Worm (Caenorhabditis elegans) whole organism, young adult: ENCODE results near the gene twk-20.

Experiments used
- B0261.1 ChIP-seq: sonication (generic microtip); optimal IDR thresholded peaks from 2 replicates; lab custom pipeline; 2016; ENCODE audit warnings: mild to moderate bottlenecking, missing genetic modification characterization, moderate library complexity, missing compliant biosample characterization
- F23B12.7 ChIP-seq: sonication (generic microtip); optimal IDR thresholded peaks from 2 replicates; lab custom pipeline; 2017; ENCODE audit warnings: missing genetic modification characterization, mild to moderate bottlenecking, missing compliant biosample characterization, antibody characterized with exemption, moderate library complexity; ENCODE audit not compliant: insufficient read depth
- F55B11.4 ChIP-seq: sonication (generic microtip); optimal IDR thresholded peaks from 2 replicates; lab custom pipeline; 2016; ENCODE audit warnings: missing compliant biosample characterization, missing genetic modification characterization, borderline replicate concordance; ENCODE audit not compliant: insufficient read depth
- F57A8.1 ChIP-seq: fragments of 200-800 bp; sonication (Bioruptor generic); optimal IDR thresholded peaks from 2 replicates; lab custom pipeline; 2018; ENCODE audit warnings: mild to moderate bottlenecking, missing genetic modification characterization, moderate library complexity, missing compliant biosample characterization
- Y53G8AR.9 ChIP-seq: fragments of 200-800 bp; sonication (Bioruptor generic); conservative IDR thresholded peaks from 2 replicates; pipeline ENCODE4 v1.3.6; 2022; ENCODE audit warnings: missing genetic modification reagents, missing genetic modification characterization, missing compliant biosample characterization
- Y56A3A.18 ChIP-seq: fragments of 200-800 bp; sonication (Bioruptor generic); IDR thresholded peaks from 2 replicates; pipeline ENCODE4 v1.3.6; 2022; ENCODE audit warnings: missing genetic modification reagents, missing genetic modification characterization, missing compliant biosample characterization
- Y67H2A.10 ChIP-seq: fragments of 200-800 bp; sonication (Bioruptor generic); conservative IDR thresholded peaks from 2 replicates; pipeline ENCODE4 v1.3.6; 2022; ENCODE audit warnings: missing genetic modification reagents, missing genetic modification characterization, missing compliant biosample characterization
- aptf-2 ChIP-seq: fragments of 200-800 bp; sonication (Bioruptor generic); conservative IDR thresholded peaks from 2 replicates; pipeline ENCODE4 v1.3.6; 2022; ENCODE audit warnings: missing genetic modification reagents, missing genetic modification characterization, missing compliant biosample characterization
- aptf-3 ChIP-seq: fragments of 200-800 bp; sonication (Bioruptor generic); IDR thresholded peaks from 2 replicates; pipeline ENCODE4 v1.3.6; 2022; ENCODE audit warnings: missing genetic modification characterization, missing compliant biosample characterization
- atf-7 ChIP-seq: sonication (generic microtip); optimal IDR thresholded peaks from 2 replicates; lab custom pipeline; 2017; ENCODE audit warnings: mild to moderate bottlenecking, missing genetic modification characterization, missing compliant biosample characterization
- bed-1 ChIP-seq: fragments of 200-800 bp; sonication (Bioruptor generic); IDR thresholded peaks from 2 replicates; pipeline ENCODE4 v1.3.6; 2022; ENCODE audit warnings: missing genetic modification reagents, missing genetic modification characterization, missing compliant biosample characterization
- chd-7 ChIP-seq: sonication (generic microtip); optimal IDR thresholded peaks from 2 replicates; lab custom pipeline; 2016; ENCODE audit warnings: mild to moderate bottlenecking, missing genetic modification characterization, moderate library complexity, missing compliant biosample characterization
- dpl-1 ChIP-seq: fragments of 150-350 bp; optimal IDR thresholded peaks from 2 replicates; lab custom pipeline; 2014; ENCODE audit warnings: missing biosample characterization, missing genetic modification reagents, missing genetic modification characterization
- egl-44 ChIP-seq: fragments of 200-800 bp; sonication (Bioruptor generic); IDR thresholded peaks from 2 replicates; pipeline ENCODE4 v1.3.6; 2022; ENCODE audit warnings: missing genetic modification reagents, missing genetic modification characterization, missing compliant biosample characterization
- gei-17 ChIP-seq: fragments of 200-800 bp; sonication (Bioruptor generic); optimal IDR thresholded peaks from 2 replicates; lab custom pipeline; 2018; ENCODE audit warnings: mild to moderate bottlenecking, missing genetic modification characterization, missing compliant biosample characterization
- hlh-12 ChIP-seq: sonication (generic microtip); optimal IDR thresholded peaks from 2 replicates; lab custom pipeline; 2016; ENCODE audit warnings: missing genetic modification characterization, missing compliant biosample characterization
- hlh-26 ChIP-seq: fragments of 200-800 bp; sonication (Bioruptor generic); conservative IDR thresholded peaks from 2 replicates; pipeline ENCODE4 v1.3.6; 2022; ENCODE audit warnings: missing genetic modification reagents, missing genetic modification characterization, missing compliant biosample characterization
- hmg-1.2 ChIP-seq: fragments of 200-800 bp; sonication (Bioruptor generic); IDR thresholded peaks from 2 replicates; pipeline ENCODE4 v1.3.6; 2022; ENCODE audit warnings: missing genetic modification reagents, missing genetic modification characterization, missing compliant biosample characterization
- hrde-1 ChIP-seq: sonication (generic microtip); optimal IDR thresholded peaks from 2 replicates; lab custom pipeline; 2016; ENCODE audit warnings: missing genetic modification characterization, mild to moderate bottlenecking, missing compliant biosample characterization, moderate library complexity, missing genotype, missing genetic modification reagents, borderline replicate concordance
- hsf-1 ChIP-seq: fragments of 200-800 bp; sonication (Bioruptor generic); IDR thresholded peaks from 2 replicates; pipeline ENCODE4 v1.3.6; 2022; ENCODE audit warnings: missing genetic modification reagents, missing genetic modification characterization, missing compliant biosample characterization
- madf-8 ChIP-seq: fragments of 200-800 bp; sonication (Bioruptor generic); conservative IDR thresholded peaks from 2 replicates; pipeline ENCODE4 v1.3.6; 2022; ENCODE audit warnings: missing genetic modification reagents, missing genetic modification characterization, missing compliant biosample characterization
- mcd-1 ChIP-seq: fragments of 200-800 bp; sonication (Bioruptor generic); IDR thresholded peaks from 2 replicates; pipeline ENCODE4 v1.3.6; 2022; ENCODE audit warnings: missing genetic modification reagents, missing genetic modification characterization, missing compliant biosample characterization
- mel-28 ChIP-seq: sonication (generic microtip); optimal IDR thresholded peaks from 2 replicates; lab custom pipeline; 2016; ENCODE audit warnings: borderline replicate concordance, mild to moderate bottlenecking, missing genetic modification characterization, missing compliant biosample characterization
- nfya-1 ChIP-seq: sonication (generic microtip); optimal IDR thresholded peaks from 2 replicates; lab custom pipeline; 2017; ENCODE audit warnings: antibody characterized with exemption, missing compliant biosample characterization, missing genetic modification characterization, borderline replicate concordance; ENCODE audit not compliant: insufficient read depth
- rpc-1 ChIP-seq, 2 experiments: fragments of 150-350 bp in 1 of 2; sonication (generic microtip) in 1 of 2; optimal IDR thresholded peaks; 2 replicates each; lab custom pipeline; 2014 to 2018; ENCODE audit warnings: missing biosample characterization in 1 of 2, missing genetic modification characterization in 1 of 2, missing genetic modification reagents in 1 of 2, missing genotype in 1 of 2
- sea-2 ChIP-seq: fragments of 200-800 bp; sonication (Bioruptor generic); IDR thresholded peaks from 2 replicates; pipeline ENCODE4 v1.3.6; 2022; ENCODE audit warnings: missing genetic modification characterization, missing compliant biosample characterization
- snpc-1.3 ChIP-seq: sonication (generic microtip); optimal IDR thresholded peaks from 2 replicates; lab custom pipeline; 2017; ENCODE audit warnings: missing genetic modification characterization, mild to moderate bottlenecking, missing compliant biosample characterization, antibody characterized with exemption, moderate library complexity, missing genotype, missing genetic modification reagents; ENCODE audit not compliant: insufficient read depth
- snpc-4 ChIP-seq, 5 experiments: fragments of 150-350 bp in 1 of 5; sonication (generic microtip) in 4 of 5; optimal IDR thresholded peaks; 2 replicates each; lab custom pipeline; 2014 to 2018; ENCODE audit warnings: missing genetic modification characterization in 5 of 5, missing biosample characterization in 3 of 5, antibody characterized with exemption in 2 of 5, mild to moderate bottlenecking in 2 of 5, missing compliant biosample characterization in 2 of 5, missing genotype in 2 of 5, moderate library complexity in 2 of 5, missing genetic modification reagents in 1 of 5
- tbx-9 ChIP-seq: sonication (generic microtip); optimal IDR thresholded peaks from 2 replicates; lab custom pipeline; 2016; ENCODE audit warnings: borderline replicate concordance, missing genetic modification characterization, inconsistent platforms, missing compliant biosample characterization
- ztf-22 ChIP-seq: fragments of 200-800 bp; sonication (Bioruptor generic); optimal IDR thresholded peaks from 2 replicates; lab custom pipeline; 2018; ENCODE audit warnings: mild to moderate bottlenecking, missing genetic modification characterization, moderate library complexity, missing compliant biosample characterization
- ztf-28 ChIP-seq: fragments of 200-800 bp; sonication (Bioruptor generic); IDR thresholded peaks from 2 replicates; pipeline ENCODE4 v1.3.6; 2022; ENCODE audit warnings: missing genetic modification reagents, missing genetic modification characterization, missing compliant biosample characterization

twk-20 gene

DNA sequence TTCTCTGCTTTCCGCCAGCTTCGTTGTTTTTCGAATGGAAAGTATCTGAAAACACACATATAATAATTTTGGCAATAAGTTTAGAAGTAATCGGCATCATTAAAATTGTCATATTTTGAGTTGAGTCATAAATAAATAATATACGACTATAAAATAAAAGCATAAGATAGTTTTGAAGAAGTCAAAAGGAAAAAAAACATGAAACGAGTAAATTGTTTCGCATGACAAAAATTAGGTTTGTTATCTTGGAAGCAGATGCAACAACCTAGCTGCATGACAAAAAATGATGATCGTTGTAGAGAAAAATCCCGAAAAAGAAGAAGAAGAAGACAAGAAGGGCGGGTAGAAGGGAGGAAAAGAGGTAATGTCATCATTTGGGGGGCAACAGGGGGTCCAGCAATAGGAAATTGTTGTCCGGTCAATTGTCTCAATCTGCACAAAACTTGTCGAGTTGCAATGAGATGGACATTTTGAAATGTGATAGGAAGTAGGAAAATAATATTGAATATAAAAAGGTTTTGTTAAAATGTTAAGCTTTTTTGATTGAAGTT is 8.5 kb upstream of the twk-20 start, which contains the start of gene nlg-1:
Gene nlg-1 (minus strand): TSS at position 51 of the 551 bp plus-strand sequence.
- TF ChIP-seq Y53G8AR.9 (GFP tag; lab: Robert Waterston, UW) (no peak), Y67H2A.10 (GFP tag; lab: Robert Waterston, UW) (no peak), snpc-4 (GFP tag; optimal IDR thresholded peaks at IDR 0.05; lab: Kevin White, UChicago) (no peak), snpc-4 (tag; optimal IDR thresholded peaks at IDR 0.05; lab: Kevin White, UChicago) (no peak), rpc-1 (optimal IDR thresholded peaks at IDR 0.05; lab: Kevin White, UChicago) (no peak), rpc-1 (tag; optimal IDR thresholded peaks at IDR 0.05; lab: Kevin White, UChicago) (no peak), ztf-28 (GFP tag; lab: Robert Waterston, UW) (no peak), snpc-1.3 (tag; lab: Kevin White, UChicago) (no peak), Y56A3A.18 (GFP tag; lab: Robert Waterston, UW) (no peak)

DNA sequence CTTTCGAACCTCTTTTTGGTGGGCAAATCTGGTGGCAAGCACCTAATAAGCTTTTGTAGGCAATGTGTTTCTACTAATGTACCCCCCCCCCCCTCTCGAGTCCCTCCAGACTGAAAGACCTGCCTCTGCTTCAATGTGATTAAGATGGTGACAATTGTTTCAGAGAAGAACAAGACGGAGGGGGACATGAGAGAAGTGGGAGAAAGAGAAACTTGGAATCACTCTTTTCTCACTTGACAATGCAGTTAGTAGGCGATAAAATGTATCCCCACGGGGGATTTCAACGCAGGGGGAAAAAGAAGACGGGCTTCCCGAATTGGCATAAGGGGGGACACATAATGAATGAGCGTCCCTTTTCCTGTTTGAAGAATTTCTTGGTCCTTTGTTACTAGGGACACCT is 7.4 kb upstream of the twk-20 start:
- TF ChIP-seq gei-17: no peak
- no peak for TF ChIP-seq hmg-1.2
- 0 out of 2 replicates have a peak, but pooled peaks have one; percentile 34 for TF ChIP-seq hsf-1 (GFP tag; lab: Robert Waterston, UW)
- TF ChIP-seq aptf-2: 0 out of 2 replicates have a peak, but pooled peaks have one; percentile 20
- TF ChIP-seq mel-28: no peak

DNA sequence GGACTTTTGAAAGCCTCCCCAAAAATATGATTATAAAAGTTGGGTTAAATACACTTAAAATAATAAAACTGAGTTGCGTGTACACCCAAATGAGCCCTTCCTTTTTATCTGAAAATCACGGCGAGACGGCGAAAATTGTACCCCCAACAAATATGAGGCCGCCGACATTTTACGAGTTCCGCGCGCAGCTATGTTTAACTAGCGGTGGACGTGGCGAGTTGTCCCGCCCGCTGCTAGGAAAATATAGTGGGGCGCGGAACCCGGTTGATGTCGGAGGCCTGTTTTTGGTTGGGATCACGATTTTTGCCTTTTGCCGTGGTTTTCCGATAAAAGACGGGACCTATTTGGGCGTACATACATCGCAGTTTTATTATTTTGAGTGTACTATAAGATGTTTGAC is 6.6 kb upstream of the twk-20 start:
- TF ChIP-seq dpl-1 (GFP tag; lab: Kevin White, UChicago): no peak
- no peak for TF ChIP-seq snpc-4 (GFP tag; optimal IDR thresholded peaks at IDR 0.05; lab: Kevin White, UChicago)
- TF ChIP-seq snpc-4 (tag; optimal IDR thresholded peaks at IDR 0.05; lab: Kevin White, UChicago): peak in 2 of 4 experiments; percentile 82 to 88
- no peak for TF ChIP-seq tbx-9
- no peak for TF ChIP-seq F55B11.4 (tag; lab: Kevin White, UChicago)
- peak; percentile 13; the same call in 1 of the 2 replicates for TF ChIP-seq hmg-1.2
- TF ChIP-seq hlh-12 (tag; lab: Kevin White, UChicago): no peak
- TF ChIP-seq chd-7 (tag; lab: Kevin White, UChicago): no peak
- TF ChIP-seq nfya-1: no peak

DNA sequence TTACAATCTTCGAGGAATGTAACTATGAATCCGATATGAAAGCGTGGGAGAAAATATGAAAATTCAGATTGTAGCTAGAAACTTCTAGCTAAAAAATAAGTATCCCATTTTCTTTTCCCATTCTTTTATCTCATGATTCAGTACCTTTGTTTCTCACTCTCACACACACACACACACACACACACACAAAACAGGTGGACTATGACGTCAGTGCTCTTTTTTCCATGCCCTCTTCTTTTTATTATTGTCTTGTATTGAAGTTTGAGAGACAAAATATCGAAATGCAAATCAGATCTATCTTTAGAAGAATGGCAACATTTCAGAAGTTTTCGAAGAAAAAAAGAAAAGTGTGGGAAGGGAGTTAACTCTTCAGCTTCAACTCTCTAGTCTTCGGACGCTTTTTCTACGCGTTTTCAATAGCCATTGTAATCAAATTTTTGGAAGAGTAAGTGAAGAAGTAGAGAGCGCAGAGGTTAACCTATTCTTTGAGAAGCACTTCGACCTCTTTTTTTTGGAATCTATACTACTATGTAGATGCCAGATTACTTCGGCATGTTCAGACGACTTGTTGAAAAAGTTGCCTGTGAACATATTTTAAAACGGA is 5.7 kb upstream of the twk-20 start:
- TF ChIP-seq F23B12.7 (tag; lab: Kevin White, UChicago): no peak
- no peak for TF ChIP-seq ztf-22 (GFP tag; lab: Kevin White, UChicago)
- no peak for TF ChIP-seq madf-8 (GFP tag; lab: Robert Waterston, UW)
- TF ChIP-seq hrde-1 (tag; lab: Kevin White, UChicago): no peak
- no peak for TF ChIP-seq B0261.1 (tag; lab: Kevin White, UChicago)
- TF ChIP-seq egl-44 (GFP tag; lab: Robert Waterston, UW): no peak
- no peak for TF ChIP-seq F57A8.1 (GFP tag; lab: Kevin White, UChicago)
- TF ChIP-seq bed-1 (GFP tag; lab: Robert Waterston, UW): no peak
- TF ChIP-seq sea-2: no peak
- TF ChIP-seq mcd-1: no peak
- no peak for TF ChIP-seq atf-7
- TF ChIP-seq hlh-26 (GFP tag; lab: Robert Waterston, UW): no peak
- TF ChIP-seq aptf-3 (GFP tag; lab: Robert Waterston, UW): no peak
- TF ChIP-seq, all 124 proteins: peak for 0
